Worm (Caenorhabditis elegans) whole organism, L2 larva: ENCODE data around the gene nkat-1.

Experiments
- ama-1 ChIP-seq: fragments of 150-350 bp; optimal IDR thresholded peaks from 2 replicates; lab custom pipeline; 2018; ENCODE audit warnings: inconsistent platforms
- elt-3 ChIP-seq: sonication (generic microtip); optimal IDR thresholded peaks from 2 replicates; lab custom pipeline; 2017; ENCODE audit warnings: missing biosample characterization, missing genetic modification characterization
- lin-13 ChIP-seq: fragments of 150-350 bp; optimal IDR thresholded peaks from 2 replicates; lab custom pipeline; 2014; ENCODE audit warnings: missing biosample characterization, missing genetic modification reagents, missing genetic modification characterization
- nhr-12 ChIP-seq: fragments of 150-350 bp; optimal IDR thresholded peaks from 2 replicates; lab custom pipeline; 2014; ENCODE audit warnings: missing biosample characterization, missing genetic modification characterization
- nhr-21 ChIP-seq: fragments of 150-350 bp; optimal IDR thresholded peaks from 2 replicates; lab custom pipeline; 2014; ENCODE audit warnings: missing biosample characterization, missing genetic modification characterization
- unc-39 ChIP-seq: fragments of 150-350 bp; optimal IDR thresholded peaks from 2 replicates; lab custom pipeline; 2014; ENCODE audit warnings: missing biosample characterization, missing genetic modification characterization
- ztf-11 ChIP-seq: sonication (generic microtip); optimal IDR thresholded peaks from 2 replicates; lab custom pipeline; 2017; ENCODE audit warnings: missing biosample characterization, missing genetic modification characterization

DNA sequence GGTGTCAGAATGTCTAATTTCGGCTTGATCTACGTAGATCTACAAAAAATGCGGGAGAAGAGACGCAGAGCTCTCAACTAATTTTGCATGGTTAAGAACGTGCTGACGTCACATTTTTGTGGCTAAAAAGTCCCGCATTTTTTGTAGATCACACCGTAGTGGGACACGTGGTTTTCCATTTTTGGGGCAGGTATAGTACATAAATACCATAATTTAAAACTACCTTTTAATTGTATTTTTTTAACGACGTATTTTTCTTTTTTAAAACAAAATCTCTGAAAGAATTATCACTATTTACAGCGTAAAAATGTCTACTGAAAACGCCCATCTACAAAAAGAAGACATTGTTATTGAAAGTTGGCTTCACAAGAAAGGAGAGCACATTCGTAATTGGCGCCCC lies 7.5 kb upstream of the nkat-1 start, which contains the start of gene akt-2:
- TF ChIP-seq unc-39 (tag; lab: Kevin White, UChicago) (no peak), nhr-21 (tag; lab: Kevin White, UChicago) (no peak), lin-13 (GFP tag; lab: Kevin White, UChicago) (no peak), ztf-11 (tag; lab: Kevin White, UChicago) (no peak), ama-1 (lab: Kevin White, UChicago) (no peak), elt-3 (tag; lab: Kevin White, UChicago) (no peak), nhr-12 (no peak)
